Fruit fly (Drosophila melanogaster) whole organism, embryonic: Measurements from ENCODE around the gene CG4953.

ENCODE experiments used
- Bgb ChIP-seq: fragments of 200-800 bp; sonication (Bioruptor generic); IDR thresholded peaks from 2 replicates; pipeline ENCODE4 v1.3.6; 2022; ENCODE audit warnings: missing biosample characterization, missing genetic modification characterization; ENCODE audit not compliant: partially characterized antibody
- CG10431 ChIP-seq: fragments of 200-800 bp; sonication (Bioruptor generic); optimal IDR thresholded peaks from 3 replicates; lab custom pipeline; 2018; ENCODE audit warnings: missing biosample characterization, mild to moderate bottlenecking, missing genetic modification characterization
- CG10979 ChIP-seq: fragments of 200-800 bp; sonication (Bioruptor generic); optimal IDR thresholded peaks from 2 replicates; lab custom pipeline; 2018; ENCODE audit warnings: missing biosample characterization, mild to moderate bottlenecking, missing genetic modification characterization, moderate library complexity
- CG11723 ChIP-seq: fragments of 200-800 bp; sonication (Bioruptor generic); optimal IDR thresholded peaks from 2 replicates; lab custom pipeline; 2017; ENCODE audit warnings: missing biosample characterization, mild to moderate bottlenecking, missing genetic modification characterization
- CG12219 ChIP-seq: fragments of 200-800 bp; sonication (Bioruptor generic); optimal IDR thresholded peaks from 3 replicates; lab custom pipeline; 2018; ENCODE audit warnings: missing biosample characterization, mild to moderate bottlenecking, missing genetic modification characterization
- CG14050 ChIP-seq: fragments of 200-800 bp; sonication (Bioruptor generic); IDR thresholded peaks from 3 replicates; pipeline ENCODE4 v1.3.6; 2022; ENCODE audit warnings: missing biosample characterization, missing genetic modification characterization
- CG14441 ChIP-seq: fragments of 200-800 bp; sonication (Bioruptor generic); IDR thresholded peaks from 2 replicates; pipeline ENCODE4 v1.3.6; 2022; ENCODE audit warnings: missing biosample characterization, missing genetic modification characterization
- CG17612 ChIP-seq: fragments of 200-800 bp; sonication (Bioruptor generic); IDR thresholded peaks from 2 replicates; pipeline ENCODE4 v1.3.6; 2022; ENCODE audit warnings: missing biosample characterization, missing genetic modification characterization
- CG17802 ChIP-seq: fragments of 200-800 bp; sonication (Bioruptor generic); optimal IDR thresholded peaks from 2 replicates; lab custom pipeline; 2018; ENCODE audit warnings: missing biosample characterization, mild to moderate bottlenecking, missing genetic modification characterization, moderate library complexity
- CG18599 ChIP-seq: fragments of 200-800 bp; sonication (Bioruptor generic); optimal IDR thresholded peaks from 3 replicates; lab custom pipeline; 2017; ENCODE audit warnings: missing biosample characterization, missing genetic modification characterization, mild to moderate bottlenecking, moderate library complexity, missing genetic modification reagents
- CG2889 ChIP-seq: fragments of 200-800 bp; sonication (Bioruptor generic); IDR thresholded peaks from 3 replicates; pipeline ENCODE4 v1.3.6; 2022; ENCODE audit warnings: missing biosample characterization, missing genetic modification characterization
- CG31224 ChIP-seq: fragments of 200-800 bp; sonication (Bioruptor generic); IDR thresholded peaks from 2 replicates; pipeline ENCODE4 v1.3.6; 2022; ENCODE audit warnings: missing biosample characterization, missing genetic modification characterization
- CG31365 ChIP-seq: fragments of 200-800 bp; sonication (Bioruptor generic); optimal IDR thresholded peaks from 2 replicates; lab custom pipeline; 2018; ENCODE audit warnings: missing biosample characterization, mild to moderate bottlenecking, missing genetic modification characterization
- CG3163 ChIP-seq: fragments of 200-800 bp; sonication (Bioruptor generic); optimal IDR thresholded peaks from 3 replicates; lab custom pipeline; 2016; ENCODE audit warnings: missing biosample characterization, missing genetic modification characterization
- CG3847 ChIP-seq: fragments of 200-800 bp; sonication (Bioruptor generic); IDR thresholded peaks from 2 replicates; pipeline ENCODE4 v1.3.6; 2022; ENCODE audit warnings: missing biosample characterization, missing genetic modification characterization
- CG4404 ChIP-seq: fragments of 200-800 bp; sonication (Bioruptor generic); IDR thresholded peaks from 2 replicates; pipeline ENCODE4 v1.3.6; 2022; ENCODE audit warnings: missing biosample characterization, missing genetic modification characterization
- CG4424 ChIP-seq: fragments of 200-800 bp; sonication (Bioruptor generic); optimal IDR thresholded peaks from 3 replicates; lab custom pipeline; 2016; ENCODE audit warnings: missing biosample characterization, missing genetic modification characterization
- CG6654 ChIP-seq: fragments of 200-800 bp; sonication (Bioruptor generic); optimal IDR thresholded peaks from 2 replicates; lab custom pipeline; 2017; ENCODE audit warnings: missing biosample characterization, mild to moderate bottlenecking, missing genetic modification characterization
- CG6813 ChIP-seq: fragments of 200-800 bp; sonication (Bioruptor generic); optimal IDR thresholded peaks from 2 replicates; lab custom pipeline; 2017; ENCODE audit warnings: missing biosample characterization, missing genetic modification characterization, mild to moderate bottlenecking, moderate library complexity, missing genetic modification reagents
- CG7963 ChIP-seq: fragments of 200-800 bp; sonication (Bioruptor generic); IDR thresholded peaks from 3 replicates; pipeline ENCODE4 v1.3.6; 2022; ENCODE audit warnings: missing biosample characterization, missing genetic modification characterization; ENCODE audit not compliant: partially characterized antibody
- CG8290 ChIP-seq, 3 experiments: fragments of 200-800 bp; sonication (Bioruptor generic); optimal IDR thresholded peaks; 2 replicates each; lab custom pipeline; 2016 to 2019; ENCODE audit warnings: missing biosample characterization in 3 of 3, missing genetic modification characterization in 3 of 3, mild to moderate bottlenecking in 2 of 3, moderate library complexity in 1 of 3
- CG9437 ChIP-seq: fragments of 200-800 bp; sonication (Bioruptor generic); optimal IDR thresholded peaks from 2 replicates; lab custom pipeline; 2018; ENCODE audit warnings: missing biosample characterization, mild to moderate bottlenecking, missing genetic modification characterization
- CG9932 ChIP-seq: fragments of 200-800 bp; sonication (Bioruptor generic); IDR thresholded peaks from 2 replicates; pipeline ENCODE4 v1.3.6; 2022; ENCODE audit warnings: missing biosample characterization, missing genetic modification characterization
- CrebB ChIP-seq: fragments of 200-800 bp; sonication (Bioruptor generic); optimal IDR thresholded peaks from 3 replicates; lab custom pipeline; 2018; ENCODE audit warnings: missing biosample characterization, mild to moderate bottlenecking, missing genetic modification characterization
- E2f2 ChIP-seq: fragments of 200-800 bp; sonication (Bioruptor generic); IDR thresholded peaks from 2 replicates; pipeline ENCODE4 v1.3.6; 2022; ENCODE audit warnings: missing biosample characterization, missing genetic modification characterization
- Hr39 ChIP-seq: fragments of >200 bp; optimal IDR thresholded peaks from 2 replicates; lab custom pipeline; 2017
- Lim3 ChIP-seq: fragments of 200-800 bp; sonication (Bioruptor generic); IDR thresholded peaks from 2 replicates; pipeline ENCODE4 v1.3.6; 2022; ENCODE audit warnings: missing biosample characterization, missing genetic modification characterization
- NC2α ChIP-seq: fragments of 200-800 bp; sonication (Bioruptor generic); optimal IDR thresholded peaks from 2 replicates; lab custom pipeline; 2016; ENCODE audit warnings: missing biosample characterization, missing genetic modification characterization
- Six4 ChIP-seq: fragments of 200-800 bp; sonication (Bioruptor generic); optimal IDR thresholded peaks from 2 replicates; lab custom pipeline; 2016; ENCODE audit warnings: missing biosample characterization, missing genetic modification characterization
- Stat92E ChIP-seq, 3 experiments: fragments of >200 bp in 2 of 3; fragments of 200-800 bp in 1 of 3; sonication (Bioruptor generic) in 1 of 3; optimal IDR thresholded peaks; 2 replicates each; lab custom pipeline; 2017 to 2019; ENCODE audit warnings: missing biosample characterization in 3 of 3, missing genetic modification characterization in 3 of 3, mild to moderate bottlenecking in 1 of 3, moderate library complexity in 1 of 3
- aop ChIP-seq: fragments of 200-800 bp; sonication (Bioruptor generic); IDR thresholded peaks from 2 replicates; pipeline ENCODE4 v1.3.6; 2022; ENCODE audit warnings: missing biosample characterization, missing genetic modification characterization
- bab2 ChIP-seq: fragments of 200-800 bp; sonication (Bioruptor generic); optimal IDR thresholded peaks from 2 replicates; lab custom pipeline; 2016; ENCODE audit warnings: missing biosample characterization, missing genetic modification characterization
- ci ChIP-seq: fragments of 200-800 bp; sonication (Bioruptor generic); IDR thresholded peaks from 3 replicates; pipeline ENCODE4 v1.3.6; 2022; ENCODE audit warnings: missing biosample characterization, missing genetic modification characterization
- dati ChIP-seq: fragments of 200-800 bp; sonication (Bioruptor generic); IDR thresholded peaks from 2 replicates; pipeline ENCODE4 v1.3.6; 2022; ENCODE audit warnings: missing biosample characterization, missing genetic modification characterization
- dm ChIP-seq: fragments of 200-800 bp; sonication (Bioruptor generic); optimal IDR thresholded peaks from 3 replicates; lab custom pipeline; 2016; ENCODE audit warnings: missing biosample characterization, missing genetic modification characterization
- gro ChIP-seq: fragments of 200-800 bp; sonication (Bioruptor generic); optimal IDR thresholded peaks from 2 replicates; lab custom pipeline; 2016; ENCODE audit warnings: missing biosample characterization, missing genetic modification characterization
- gt ChIP-seq: fragments of 200-800 bp; sonication (Bioruptor generic); IDR thresholded peaks from 2 replicates; pipeline ENCODE4 v1.3.6; 2022; ENCODE audit warnings: missing biosample characterization, missing genetic modification characterization
- jumu ChIP-seq: fragments of 200-800 bp; sonication (Bioruptor generic); optimal IDR thresholded peaks from 3 replicates; lab custom pipeline; 2016; ENCODE audit warnings: missing biosample characterization, missing genetic modification characterization
- kay ChIP-seq: fragments of 200-800 bp; sonication (Bioruptor generic); optimal IDR thresholded peaks from 2 replicates; lab custom pipeline; 2016; ENCODE audit warnings: missing biosample characterization, missing genetic modification characterization
- lbe ChIP-seq: fragments of 200-800 bp; sonication (Bioruptor generic); optimal IDR thresholded peaks from 2 replicates; lab custom pipeline; 2016; ENCODE audit warnings: missing biosample characterization, mild to moderate bottlenecking, missing genetic modification characterization
- lola ChIP-seq, 3 experiments: fragments of >200 bp in 2 of 3; fragments of 200-800 bp in 1 of 3; sonication (Bioruptor generic) in 1 of 3; optimal IDR thresholded peaks; 2 replicates each; lab custom pipeline; 2017 to 2019; ENCODE audit warnings: missing biosample characterization in 3 of 3, missing genetic modification characterization in 3 of 3, mild to moderate bottlenecking in 1 of 3, moderate library complexity in 1 of 3
- nmo ChIP-seq: fragments of 200-800 bp; sonication (Bioruptor generic); optimal IDR thresholded peaks from 2 replicates; lab custom pipeline; 2018; ENCODE audit warnings: missing biosample characterization, mild to moderate bottlenecking, missing genetic modification characterization, moderate library complexity
- oc ChIP-seq: fragments of 200-800 bp; sonication (Bioruptor generic); optimal IDR thresholded peaks from 2 replicates; lab custom pipeline; 2018; ENCODE audit warnings: missing biosample characterization, mild to moderate bottlenecking, missing genetic modification characterization, moderate library complexity
- prd ChIP-seq, 3 experiments: fragments of >200 bp in 2 of 3; fragments of 200-800 bp in 1 of 3; sonication (Bioruptor generic) in 1 of 3; optimal IDR thresholded peaks in 2 of 3; IDR thresholded peaks in 1 of 3; 2 replicates in 2 of 3; 3 replicates in 1 of 3; pipeline versions ENCODE4 v1.3.6 to Lab custom; 2017 to 2022; ENCODE audit warnings: missing biosample characterization in 1 of 3, missing genetic modification characterization in 1 of 3
- pros ChIP-seq: fragments of 200-800 bp; sonication (Bioruptor generic); optimal IDR thresholded peaks from 3 replicates; lab custom pipeline; 2019; ENCODE audit warnings: missing biosample characterization, mild to moderate bottlenecking, missing genetic modification characterization, moderate library complexity
- sens ChIP-seq: fragments of 200-800 bp; sonication (Bioruptor generic); peaks from one replicate; lab custom pipeline; 2016; ENCODE audit warnings: missing biosample characterization, missing genetic modification characterization
- slp2 ChIP-seq: fragments of 200-800 bp; sonication (Bioruptor generic); optimal IDR thresholded peaks from 2 replicates; lab custom pipeline; 2016; ENCODE audit warnings: missing biosample characterization, missing genetic modification characterization
- sna ChIP-seq: fragments of 200-800 bp; sonication (Bioruptor generic); IDR thresholded peaks from 2 replicates; pipeline ENCODE4 v1.3.6; 2022; ENCODE audit warnings: missing biosample characterization, missing genetic modification characterization; ENCODE audit not compliant: partially characterized antibody
- stwl ChIP-seq: fragments of 200-800 bp; sonication (Bioruptor generic); optimal IDR thresholded peaks from 3 replicates; lab custom pipeline; 2018; ENCODE audit warnings: missing biosample characterization, mild to moderate bottlenecking, missing genetic modification characterization, moderate library complexity
- vnd ChIP-seq: fragments of 200-800 bp; sonication (Bioruptor generic); IDR thresholded peaks from 3 replicates; pipeline ENCODE4 v1.3.6; 2022; ENCODE audit warnings: missing biosample characterization, missing genetic modification characterization; ENCODE audit not compliant: partially characterized antibody

Gene CG4953

DNA sequence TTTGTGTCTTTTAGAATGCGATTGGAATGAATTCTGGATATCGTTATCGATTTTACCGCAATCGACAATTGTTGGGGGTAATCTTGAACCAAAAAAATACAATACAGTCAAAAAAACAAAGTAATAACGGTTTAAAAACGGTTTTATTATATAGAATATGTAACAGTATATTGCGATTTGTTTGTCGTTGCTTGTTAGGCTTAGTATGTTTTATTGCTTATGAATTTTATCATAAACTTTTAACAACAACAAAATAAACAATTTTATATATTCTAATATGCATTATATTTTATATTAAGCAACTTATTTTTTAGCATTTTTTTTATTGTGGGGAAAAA lies 33.3 kb downstream of the CG4953 start, which contains the start of gene CYLD (continued):
- TF ChIP-seq CG31224 (GFP tag; lab: Robert Waterston, UW) (no peak), gro (GFP tag; lab: Kevin White, UChicago) (no peak), ci (GFP tag; lab: Robert Waterston, UW) (peak; percentile 83; the same call in 1 of the 3 replicates), gt (GFP tag; lab: Robert Waterston, UW) (no peak), CG3163 (no peak), stwl (tag; lab: Kevin White, UChicago) (peak; percentile 67), E2f2 (GFP tag; lab: Robert Waterston, UW) (peak; percentile 65), dati (GFP tag; lab: Robert Waterston, UW) (no peak), CG4424 (GFP tag; lab: Kevin White, UChicago) (peak; percentile 71), lbe (GFP tag; lab: Kevin White, UChicago) (no peak), CG2889 (GFP tag; lab: Robert Waterston, UW) (no peak), CG9932 (GFP tag; lab: Robert Waterston, UW) (no peak), Six4 (GFP tag; lab: Kevin White, UChicago) (peak; percentile 63), CG9437 (peak; percentile 50), CG4404 (GFP tag; lab: Robert Waterston, UW) (no peak), bab2 (GFP tag; lab: Kevin White, UChicago) (peak; percentile 17), CG14441 (GFP tag; lab: Robert Waterston, UW) (0 out of 2 replicates have a peak, but pooled peaks have one; percentile 39), CG11723 (GFP tag; lab: Kevin White, UChicago) (no peak), prd (optimal IDR thresholded peaks at IDR 0.05; lab: Kevin White, UChicago) (no peak), prd (GFP tag; IDR thresholded peaks at IDR 0.05; lab: Robert Waterston, UW) (peak; percentile 67), CG18599 (GFP tag; lab: Kevin White, UChicago) (no peak), Hr39 (lab: Kevin White, UChicago) (no peak), lola (GFP tag; optimal IDR thresholded peaks at IDR 0.05; lab: Kevin White, UChicago) (peak in 1 of 3 experiments; percentile 56), CG6654 (no peak), sens (GFP tag; lab: Kevin White, UChicago) (peak; percentile 96), vnd (GFP tag; lab: Robert Waterston, UW) (no peak), nmo (GFP tag; lab: Kevin White, UChicago) (peak; percentile 71), CG8290 (GFP tag; optimal IDR thresholded peaks at IDR 0.05; lab: Kevin White, UChicago) (peak; percentile 4), CG8290 (tag; optimal IDR thresholded peaks at IDR 0.05; lab: Kevin White, UChicago) (peak in 1 of 2 experiments; percentile 75), CG12219 (GFP tag; lab: Kevin White, UChicago) (peak; percentile 47), sna (GFP tag; lab: Robert Waterston, UW) (no peak), CG6813 (GFP tag; lab: Kevin White, UChicago) (no peak), dm (GFP tag; lab: Kevin White, UChicago) (no peak), kay (peak; percentile 28), CG14050 (peak; percentile 47; the same call in 1 of the 3 replicates), pros (GFP tag; lab: Kevin White, UChicago) (no peak), CG10431 (GFP tag; lab: Kevin White, UChicago) (peak; percentile 13), slp2 (GFP tag; lab: Kevin White, UChicago) (no peak), oc (tag; lab: Kevin White, UChicago) (no peak), NC2α (GFP tag; lab: Kevin White, UChicago) (no peak), CG17802 (no peak), CG7963 (GFP tag; lab: Robert Waterston, UW) (no peak), CrebB (tag; lab: Kevin White, UChicago) (no peak), aop (GFP tag; lab: Robert Waterston, UW) (no peak), CG17612 (GFP tag; lab: Robert Waterston, UW) (no peak), Lim3 (GFP tag; lab: Robert Waterston, UW) (no peak), jumu (GFP tag; lab: Kevin White, UChicago) (no peak), CG10979 (tag; lab: Kevin White, UChicago) (peak; percentile 72), Stat92E (GFP tag; optimal IDR thresholded peaks at IDR 0.05; lab: Kevin White, UChicago) (no peak), CG31365 (tag; lab: Kevin White, UChicago) (no peak), Bgb (no peak; the same call in 1 of the 2 replicates), CG3847 (GFP tag; lab: Robert Waterston, UW) (no peak)
